Fruit fly (Drosophila melanogaster) whole organism, embryonic: ENCODE results near the gene mRpL51.

ENCODE experiments used
- Atf6 ChIP-seq: fragments of 200-800 bp; sonication (Bioruptor generic); IDR thresholded peaks from 2 replicates; pipeline ENCODE4 v1.3.6; 2022; ENCODE audit warnings: missing biosample characterization, missing genetic modification characterization
- Awh ChIP-seq: fragments of 200-800 bp; sonication (Bioruptor generic); IDR thresholded peaks from 2 replicates; pipeline ENCODE4, ENCODE4 v1.3.6; 2022; ENCODE audit warnings: missing biosample characterization, missing genetic modification characterization
- BEAF-32 ChIP-seq: fragments of 200-800 bp; sonication (Bioruptor generic); optimal IDR thresholded peaks from 3 replicates; lab custom pipeline; 2017; ENCODE audit warnings: missing biosample characterization, missing genetic modification characterization, mild to moderate bottlenecking, moderate library complexity, missing genetic modification reagents
- CG10209 ChIP-seq: fragments of 200-800 bp; sonication (Bioruptor generic); optimal IDR thresholded peaks from 3 replicates; lab custom pipeline; 2017; ENCODE audit warnings: missing biosample characterization, mild to moderate bottlenecking, missing genetic modification characterization, missing genetic modification reagents
- CG10565 ChIP-seq: fragments of 200-800 bp; sonication (Bioruptor generic); optimal IDR thresholded peaks from 3 replicates; lab custom pipeline; 2016; ENCODE audit warnings: missing biosample characterization, mild to moderate bottlenecking, missing genetic modification characterization
- CG11695 ChIP-seq: fragments of 200-800 bp; sonication (Bioruptor generic); IDR thresholded peaks from 3 replicates; pipeline ENCODE4 v1.3.6; 2022; ENCODE audit warnings: missing biosample characterization, missing genetic modification characterization
- CG12104 ChIP-seq: fragments of 200-800 bp; sonication (Bioruptor generic); optimal IDR thresholded peaks from 3 replicates; lab custom pipeline; 2016; ENCODE audit warnings: missing biosample characterization, missing genetic modification characterization
- CG12391 ChIP-seq: fragments of 200-800 bp; sonication (Bioruptor generic); optimal IDR thresholded peaks from 3 replicates; lab custom pipeline; 2018; ENCODE audit warnings: missing biosample characterization, mild to moderate bottlenecking, missing genetic modification characterization, moderate library complexity
- CG13296 ChIP-seq: fragments of 200-800 bp; sonication (Bioruptor generic); optimal IDR thresholded peaks from 3 replicates; lab custom pipeline; 2018; ENCODE audit warnings: missing biosample characterization, mild to moderate bottlenecking, missing genetic modification characterization
- CG15073 ChIP-seq: fragments of 200-800 bp; sonication (Bioruptor generic); optimal IDR thresholded peaks from 2 replicates; lab custom pipeline; 2016; ENCODE audit warnings: missing biosample characterization, missing genetic modification characterization
- CG15514 ChIP-seq: fragments of 200-800 bp; sonication (Bioruptor generic); optimal IDR thresholded peaks from 3 replicates; lab custom pipeline; 2017; ENCODE audit warnings: missing biosample characterization, missing genetic modification characterization, mild to moderate bottlenecking, moderate library complexity, missing genetic modification reagents
- CG1603 ChIP-seq: fragments of 200-800 bp; sonication (Bioruptor generic); optimal IDR thresholded peaks from 2 replicates; lab custom pipeline; 2019; ENCODE audit warnings: missing biosample characterization, mild to moderate bottlenecking, missing genetic modification characterization, moderate library complexity
- CG16813 ChIP-seq: fragments of 200-800 bp; sonication (Bioruptor generic); IDR thresholded peaks from 3 replicates; pipeline ENCODE4 v1.3.6; 2022; ENCODE audit warnings: missing biosample characterization, missing genetic modification characterization; ENCODE audit not compliant: partially characterized antibody
- CG16815 ChIP-seq: fragments of 200-800 bp; sonication (Bioruptor generic); optimal IDR thresholded peaks from 3 replicates; lab custom pipeline; 2017; ENCODE audit warnings: missing biosample characterization, mild to moderate bottlenecking, missing genetic modification characterization
- CG1792 ChIP-seq: fragments of 200-800 bp; sonication (Bioruptor generic); optimal IDR thresholded peaks from 2 replicates; lab custom pipeline; 2016; ENCODE audit warnings: missing biosample characterization, missing genetic modification characterization
- CG34376 ChIP-seq: fragments of 200-800 bp; sonication (Bioruptor generic); optimal IDR thresholded peaks from 2 replicates; lab custom pipeline; 2018; ENCODE audit warnings: missing biosample characterization, mild to moderate bottlenecking, missing genetic modification characterization
- CG4730 ChIP-seq: fragments of 200-800 bp; sonication (Bioruptor generic); IDR thresholded peaks from 2 replicates; pipeline ENCODE4 v1.3.6; 2022; ENCODE audit warnings: missing biosample characterization, missing genetic modification characterization
- CG6765 ChIP-seq: fragments of 200-800 bp; sonication (Bioruptor generic); optimal IDR thresholded peaks from 3 replicates; lab custom pipeline; 2017; ENCODE audit warnings: missing biosample characterization, mild to moderate bottlenecking, missing genetic modification characterization
- CG7963 ChIP-seq: fragments of 200-800 bp; sonication (Bioruptor generic); IDR thresholded peaks from 3 replicates; pipeline ENCODE4 v1.3.6; 2022; ENCODE audit warnings: missing biosample characterization, missing genetic modification characterization; ENCODE audit not compliant: partially characterized antibody
- CG8290 ChIP-seq, 3 experiments: fragments of 200-800 bp; sonication (Bioruptor generic); optimal IDR thresholded peaks; 2 replicates each; lab custom pipeline; 2016 to 2019; ENCODE audit warnings: missing biosample characterization in 3 of 3, missing genetic modification characterization in 3 of 3, mild to moderate bottlenecking in 2 of 3, moderate library complexity in 1 of 3
- CG8359 ChIP-seq: fragments of 200-800 bp; sonication (Bioruptor generic); optimal IDR thresholded peaks from 2 replicates; lab custom pipeline; 2017; ENCODE audit warnings: missing biosample characterization, mild to moderate bottlenecking, missing genetic modification characterization, borderline replicate concordance
- CHES-1-like ChIP-seq: fragments of 200-800 bp; sonication (Bioruptor generic); optimal IDR thresholded peaks from 2 replicates; lab custom pipeline; 2016; ENCODE audit warnings: missing biosample characterization, missing genetic modification characterization
- Dip3 ChIP-seq: fragments of 200-800 bp; sonication (Bioruptor generic); optimal IDR thresholded peaks from 3 replicates; lab custom pipeline; 2016; ENCODE audit warnings: missing biosample characterization, missing genetic modification characterization
- Fer3 ChIP-seq: fragments of 200-800 bp; sonication (Bioruptor generic); optimal IDR thresholded peaks from 2 replicates; lab custom pipeline; 2018; ENCODE audit warnings: missing biosample characterization, mild to moderate bottlenecking, missing genetic modification characterization, moderate library complexity
- HLH54F ChIP-seq: fragments of 200-800 bp; sonication (Bioruptor generic); optimal IDR thresholded peaks from 3 replicates; lab custom pipeline; 2016; ENCODE audit warnings: missing biosample characterization, missing genetic modification characterization
- Hand ChIP-seq: fragments of 200-800 bp; sonication (Bioruptor generic); optimal IDR thresholded peaks from 2 replicates; lab custom pipeline; 2017; ENCODE audit warnings: mild to moderate bottlenecking, missing biosample characterization, missing genetic modification reagents, missing genetic modification characterization
- HmgD ChIP-seq: fragments of 200-800 bp; sonication (Bioruptor generic); optimal IDR thresholded peaks from 3 replicates; lab custom pipeline; 2016; ENCODE audit warnings: missing biosample characterization, missing genetic modification characterization
- Hr3 ChIP-seq: fragments of 200-800 bp; sonication (Bioruptor generic); optimal IDR thresholded peaks from 3 replicates; lab custom pipeline; 2016; ENCODE audit warnings: missing biosample characterization, missing genetic modification characterization
- Jarid2 ChIP-seq: fragments of 200-800 bp; sonication (Bioruptor generic); optimal IDR thresholded peaks from 3 replicates; lab custom pipeline; 2017; ENCODE audit warnings: mild to moderate bottlenecking, missing biosample characterization, missing genetic modification reagents, missing genetic modification characterization
- NK7.1 ChIP-seq: fragments of 200-800 bp; sonication (Bioruptor generic); optimal IDR thresholded peaks from 3 replicates; lab custom pipeline; 2016; ENCODE audit warnings: missing biosample characterization, missing genetic modification characterization
- Ptx1 ChIP-seq: fragments of 200-800 bp; sonication (Bioruptor generic); IDR thresholded peaks from 2 replicates; pipeline ENCODE4 v1.3.6; 2022; ENCODE audit warnings: missing biosample characterization, missing genetic modification characterization
- Ravus ChIP-seq: fragments of 200-800 bp; sonication (Bioruptor generic); IDR thresholded peaks from 2 replicates; pipeline ENCODE4 v1.3.6; 2022; ENCODE audit warnings: missing biosample characterization, missing genetic modification characterization
- Ssrp ChIP-seq: fragments of 200-800 bp; sonication (Bioruptor generic); optimal IDR thresholded peaks from 2 replicates; lab custom pipeline; 2018; ENCODE audit warnings: missing biosample characterization, mild to moderate bottlenecking, missing genetic modification characterization, moderate library complexity
- TFAM ChIP-seq: fragments of 200-800 bp; sonication (Bioruptor generic); optimal IDR thresholded peaks from 2 replicates; lab custom pipeline; 2017; ENCODE audit warnings: missing biosample characterization, missing genetic modification characterization, inconsistent platforms
- cg ChIP-seq: fragments of 200-800 bp; sonication (Bioruptor generic); optimal IDR thresholded peaks from 3 replicates; lab custom pipeline; 2019; ENCODE audit warnings: missing biosample characterization, mild to moderate bottlenecking, missing genetic modification characterization, moderate library complexity
- chif ChIP-seq, 2 experiments: fragments of 200-800 bp; sonication (Bioruptor generic); optimal IDR thresholded peaks; 3 replicates each; lab custom pipeline; 2016; ENCODE audit warnings: missing biosample characterization in 2 of 2, missing genetic modification characterization in 2 of 2
- chinmo ChIP-seq: fragments of 200-800 bp; sonication (Bioruptor generic); IDR thresholded peaks from 4 replicates; pipeline ENCODE4 v1.3.6; 2022; ENCODE audit warnings: missing biosample characterization, missing genetic modification characterization; ENCODE audit not compliant: partially characterized antibody
- crc ChIP-seq: fragments of 200-800 bp; sonication (Bioruptor generic); optimal IDR thresholded peaks from 2 replicates; lab custom pipeline; 2016; ENCODE audit warnings: missing biosample characterization, missing genetic modification characterization
- crp ChIP-seq, 2 experiments: fragments of 200-800 bp; sonication (Bioruptor generic); optimal IDR thresholded peaks; 2 replicates in 1 of 2; 3 replicates in 1 of 2; lab custom pipeline; 2017; ENCODE audit warnings: missing biosample characterization in 2 of 2, missing genetic modification characterization in 2 of 2, mild to moderate bottlenecking in 1 of 2, moderate library complexity in 1 of 2
- gsb-n ChIP-seq: fragments of 200-800 bp; sonication (Bioruptor generic); optimal IDR thresholded peaks from 3 replicates; lab custom pipeline; 2018; ENCODE audit warnings: missing biosample characterization, mild to moderate bottlenecking, missing genetic modification characterization
- kah ChIP-seq: fragments of 200-800 bp; sonication (Bioruptor generic); optimal IDR thresholded peaks from 2 replicates; lab custom pipeline; 2018; ENCODE audit warnings: missing biosample characterization, mild to moderate bottlenecking, missing genetic modification characterization
- mam ChIP-seq: fragments of 200-800 bp; sonication (Bioruptor generic); optimal IDR thresholded peaks from 3 replicates; lab custom pipeline; 2016; ENCODE audit warnings: missing biosample characterization, missing genetic modification characterization
- pan ChIP-seq, 4 experiments: fragments of >200 bp in 3 of 4; fragments of 200-800 bp in 1 of 4; sonication (Bioruptor generic) in 1 of 4; optimal IDR thresholded peaks in 3 of 4; IDR thresholded peaks in 1 of 4; 2 replicates each; pipeline versions ENCODE4 v1.3.6 to Lab custom; 2017 to 2022; ENCODE audit warnings: missing biosample characterization in 2 of 4, missing genetic modification characterization in 2 of 4, mixed read lengths in 1 of 4
- pita ChIP-seq: fragments of 200-800 bp; sonication (Bioruptor generic); optimal IDR thresholded peaks from 2 replicates; lab custom pipeline; 2017; ENCODE audit warnings: missing biosample characterization, mild to moderate bottlenecking, missing genetic modification characterization
- sd ChIP-seq: fragments of 200-800 bp; sonication (Bioruptor generic); optimal IDR thresholded peaks from 3 replicates; lab custom pipeline; 2018; ENCODE audit warnings: missing biosample characterization, mild to moderate bottlenecking, missing genetic modification characterization, moderate library complexity
- sisA ChIP-seq: fragments of 200-800 bp; sonication (Bioruptor generic); IDR thresholded peaks from 2 replicates; pipeline ENCODE4 v1.3.6; 2022; ENCODE audit warnings: missing biosample characterization, missing genetic modification characterization
- tll ChIP-seq, 2 experiments: fragments of 200-800 bp in 1 of 2; fragments of >200 bp in 1 of 2; sonication (Bioruptor generic) in 1 of 2; optimal IDR thresholded peaks; 2 replicates each; lab custom pipeline; 2017 to 2019; ENCODE audit warnings: missing biosample characterization in 2 of 2, missing genetic modification characterization in 2 of 2, mild to moderate bottlenecking in 1 of 2, moderate library complexity in 1 of 2
- zen2 ChIP-seq: fragments of 200-800 bp; sonication (Bioruptor generic); IDR thresholded peaks from 3 replicates; pipeline ENCODE4 v1.3.6; 2022; ENCODE audit warnings: missing biosample characterization, missing genetic modification characterization; ENCODE audit not compliant: partially characterized antibody

The mRpL51 gene

DNA sequence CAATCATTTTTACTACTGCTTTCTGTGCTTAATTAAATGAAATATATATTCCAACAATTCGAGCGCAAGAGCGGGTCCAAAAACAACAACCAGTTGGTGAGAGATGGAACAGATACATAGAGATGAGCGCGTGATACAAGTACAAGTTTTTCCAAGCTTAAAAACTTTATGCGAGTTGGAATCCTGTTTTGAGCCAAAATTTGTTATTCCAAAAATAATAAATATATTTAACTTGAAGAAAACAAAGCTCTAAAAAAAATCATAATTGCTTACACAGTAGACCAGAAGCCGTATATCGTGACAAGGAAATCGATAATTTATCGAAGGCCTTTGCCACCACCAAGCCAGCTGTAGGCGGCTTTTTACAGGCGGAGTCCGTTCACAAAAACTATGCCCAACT is 2.4 kb downstream of the mRpL51 start, which contains the start of the genes CG13097 and PIG-U (continued):
- peak; percentile 83; the same call in 2 of the 3 replicates for TF ChIP-seq zen2 (GFP tag; lab: Robert Waterston, UW)
- peak; percentile 77 for TF ChIP-seq Hr3 (GFP tag; lab: Kevin White, UChicago)
- TF ChIP-seq CG15514 (GFP tag; lab: Kevin White, UChicago): peak; percentile 87
- no peak for TF ChIP-seq tll (GFP tag; optimal IDR thresholded peaks at IDR 0.05; lab: Kevin White, UChicago)
- TF ChIP-seq NK7.1 (GFP tag; lab: Kevin White, UChicago): peak; percentile 52
- peak; percentile 89 for TF ChIP-seq CG8290 (GFP tag; optimal IDR thresholded peaks at IDR 0.05; lab: Kevin White, UChicago)
- no peak for TF ChIP-seq CG8290 (tag; optimal IDR thresholded peaks at IDR 0.05; lab: Kevin White, UChicago)
- peak; percentile 57 for TF ChIP-seq CG12104
- no peak for TF ChIP-seq Jarid2 (GFP tag; lab: Kevin White, UChicago)
- TF ChIP-seq CG1603 (tag; lab: Kevin White, UChicago): peak; percentile 18
- TF ChIP-seq chinmo (GFP tag; lab: Robert Waterston, UW): no peak
- TF ChIP-seq Ssrp (tag; lab: Kevin White, UChicago): peak; percentile 63
- peak; percentile 57 for TF ChIP-seq CG6765 (GFP tag; lab: Kevin White, UChicago)
- TF ChIP-seq cg (GFP tag; lab: Kevin White, UChicago): no peak
- TF ChIP-seq CG11695 (GFP tag; lab: Robert Waterston, UW): peak; percentile 69; the same call in 2 of the 3 replicates
- peak; percentile 88 for TF ChIP-seq Ptx1 (GFP tag; lab: Robert Waterston, UW)
- TF ChIP-seq CG8359 (GFP tag; lab: Kevin White, UChicago): no peak
- peak; percentile 85 for TF ChIP-seq Atf6 (GFP tag; lab: Robert Waterston, UW)
- TF ChIP-seq CG12391 (tag; lab: Kevin White, UChicago): peak; percentile 91
- TF ChIP-seq CG10565 (GFP tag; lab: Kevin White, UChicago): peak; percentile 71
- 0 out of 2 replicates have a peak, but pooled peaks have one; percentile 13 for TF ChIP-seq Awh (GFP tag; lab: Robert Waterston, UW)
- peak; percentile 86 for TF ChIP-seq mam (GFP tag; lab: Kevin White, UChicago)
- peak; percentile 59 for TF ChIP-seq Hand
- TF ChIP-seq TFAM (GFP tag; lab: Kevin White, UChicago): no peak
- TF ChIP-seq crp (GFP tag; optimal IDR thresholded peaks at IDR 0.05; lab: Kevin White, UChicago): peak; percentile 22 to 88
- peak; percentile 59 for TF ChIP-seq kah (GFP tag; lab: Kevin White, UChicago)
- TF ChIP-seq gsb-n (tag; lab: Kevin White, UChicago): no peak
- peak; percentile 6 for TF ChIP-seq CG15073 (GFP tag; lab: Kevin White, UChicago)
- TF ChIP-seq BEAF-32 (GFP tag; lab: Kevin White, UChicago): peak; percentile 94
- no peak for TF ChIP-seq Ravus (GFP tag; lab: Robert Waterston, UW)
- TF ChIP-seq CG10209 (GFP tag; lab: Kevin White, UChicago): no peak
- peak; percentile 77 for TF ChIP-seq Fer3 (tag; lab: Kevin White, UChicago)
- no peak for TF ChIP-seq pita (GFP tag; lab: Kevin White, UChicago)
- TF ChIP-seq CG13296 (GFP tag; lab: Kevin White, UChicago): peak; percentile 80
- TF ChIP-seq CG1792 (GFP tag; lab: Kevin White, UChicago): peak; percentile 55
- peak; percentile 78 for TF ChIP-seq HLH54F (GFP tag; lab: Kevin White, UChicago)
- TF ChIP-seq chif (GFP tag; optimal IDR thresholded peaks at IDR 0.05; lab: Kevin White, UChicago): peak; percentile 43 to 71
- TF ChIP-seq CG7963 (GFP tag; lab: Robert Waterston, UW): peak; percentile 78; the same call in 2 of the 3 replicates
- peak; percentile 84 for TF ChIP-seq Dip3 (GFP tag; lab: Kevin White, UChicago)
- TF ChIP-seq CG16815: peak; percentile 50
- TF ChIP-seq sisA (GFP tag; lab: Robert Waterston, UW): peak; percentile 76
- peak; percentile 83 for TF ChIP-seq CG34376 (GFP tag; lab: Kevin White, UChicago)
- TF ChIP-seq CHES-1-like (GFP tag; lab: Kevin White, UChicago): peak; percentile 81
- TF ChIP-seq CG16813 (GFP tag; lab: Robert Waterston, UW): peak; percentile 94
- TF ChIP-seq HmgD (GFP tag; lab: Kevin White, UChicago): no peak
- TF ChIP-seq pan (optimal IDR thresholded peaks at IDR 0.05; lab: Kevin White, UChicago): no peak
- TF ChIP-seq pan (GFP tag; optimal IDR thresholded peaks at IDR 0.05 in 1 of 2, IDR thresholded peaks at IDR 0.05 in 1 of 2): peak in 1 of 2 experiments; percentile 84
- TF ChIP-seq crc: peak; percentile 44
- peak; percentile 58 for TF ChIP-seq CG4730
- TF ChIP-seq sd (tag; lab: Kevin White, UChicago): no peak
